Fruit fly (Drosophila melanogaster): Measurements from ENCODE around the gene CG32547.

- TF ChIP-seq pan (optimal IDR thresholded peaks at IDR 0.05) (no peak), psq (optimal IDR thresholded peaks at IDR 0.05) (no peak), EcR (GFP tag; optimal IDR thresholded peaks at IDR 0.05) (no peak)
These were observed 35.5 kb upstream of the CG32547 start, which contains the start of gene CG6470 for dm6 chrX:18514767-18515166.

Measured in whole organism.